Fruit fly (Drosophila melanogaster) whole organism, adult: ENCODE measurements around the gene G6P.

Experiments used
- Clk ChIP-seq: fragments of 200-800 bp; sonication (Bioruptor generic); optimal IDR thresholded peaks from 2 replicates; lab custom pipeline; 2017; ENCODE audit warnings: missing biosample characterization, missing genetic modification characterization
- cic ChIP-seq: fragments of 200-800 bp; sonication (Bioruptor generic); optimal IDR thresholded peaks from 2 replicates; lab custom pipeline; 2017; ENCODE audit warnings: missing biosample characterization, mild to moderate bottlenecking, missing genetic modification characterization, moderate library complexity
- kay ChIP-seq: fragments of 200-800 bp; sonication (Bioruptor generic); peaks from one replicate; lab custom pipeline; 2016; ENCODE audit warnings: missing biosample characterization, missing genetic modification characterization, borderline replicate concordance

- TF ChIP-seq cic (GFP tag; lab: Kevin White, UChicago), result no peak
- TF ChIP-seq kay, result no peak
- no peak for TF ChIP-seq Clk (GFP tag; lab: Kevin White, UChicago)
Measured at dm6 chr2L:2840311-2840710, 24.8 kb upstream of the G6P start.
